Fruit fly (Drosophila melanogaster) whole organism, embryonic: Measurements from ENCODE around the gene CG5139.

Source experiments
- Abd-B ChIP-seq: fragments of 200-800 bp; sonication (Bioruptor generic); optimal IDR thresholded peaks from 2 replicates; lab custom pipeline; 2018; ENCODE audit warnings: missing biosample characterization, mild to moderate bottlenecking, missing genetic modification characterization, moderate library complexity
- Atf3 ChIP-seq: fragments of 200-800 bp; sonication (Bioruptor generic); optimal IDR thresholded peaks from 3 replicates; lab custom pipeline; 2016; ENCODE audit warnings: missing biosample characterization, missing genetic modification characterization
- CG10267 ChIP-seq: fragments of 200-800 bp; sonication (Bioruptor generic); optimal IDR thresholded peaks from 2 replicates; lab custom pipeline; 2018; ENCODE audit warnings: missing biosample characterization, mild to moderate bottlenecking, missing genetic modification characterization, moderate library complexity
- CG11504 ChIP-seq: fragments of 200-800 bp; sonication (Bioruptor generic); optimal IDR thresholded peaks from 3 replicates; lab custom pipeline; 2019; ENCODE audit warnings: missing biosample characterization, mild to moderate bottlenecking, missing genetic modification characterization, moderate library complexity
- CG11696 ChIP-seq: fragments of 200-800 bp; sonication (Bioruptor generic); IDR thresholded peaks from 2 replicates; pipeline ENCODE4 v1.3.6; 2022; ENCODE audit warnings: missing biosample characterization, missing genetic modification characterization
- CG12219 ChIP-seq: fragments of 200-800 bp; sonication (Bioruptor generic); optimal IDR thresholded peaks from 3 replicates; lab custom pipeline; 2018; ENCODE audit warnings: missing biosample characterization, mild to moderate bottlenecking, missing genetic modification characterization
- CG12299 ChIP-seq: fragments of 200-800 bp; sonication (Bioruptor generic); optimal IDR thresholded peaks from 2 replicates; lab custom pipeline; 2018; ENCODE audit warnings: missing biosample characterization, mild to moderate bottlenecking, missing genetic modification characterization
- CG14710 ChIP-seq: fragments of 200-800 bp; sonication (Bioruptor generic); optimal IDR thresholded peaks from 3 replicates; lab custom pipeline; 2019; ENCODE audit warnings: missing biosample characterization, mild to moderate bottlenecking, missing genetic modification characterization, moderate library complexity
- CG14860 ChIP-seq: fragments of 200-800 bp; sonication (Bioruptor generic); IDR thresholded peaks from 3 replicates; pipeline ENCODE4 v1.3.6; 2022; ENCODE audit warnings: missing biosample characterization, missing genetic modification characterization; ENCODE audit not compliant: partially characterized antibody
- CG1529 ChIP-seq: fragments of 200-800 bp; sonication (Bioruptor generic); optimal IDR thresholded peaks from 3 replicates; lab custom pipeline; 2018; ENCODE audit warnings: missing biosample characterization, missing genetic modification characterization
- CG15514 ChIP-seq: fragments of 200-800 bp; sonication (Bioruptor generic); optimal IDR thresholded peaks from 3 replicates; lab custom pipeline; 2017; ENCODE audit warnings: missing biosample characterization, missing genetic modification characterization, mild to moderate bottlenecking, moderate library complexity, missing genetic modification reagents
- CG17361 ChIP-seq: fragments of 200-800 bp; sonication (Bioruptor generic); IDR thresholded peaks from 3 replicates; pipeline ENCODE4 v1.3.6; 2022; ENCODE audit warnings: missing biosample characterization, missing genetic modification characterization
- CG1792 ChIP-seq: fragments of 200-800 bp; sonication (Bioruptor generic); optimal IDR thresholded peaks from 2 replicates; lab custom pipeline; 2016; ENCODE audit warnings: missing biosample characterization, missing genetic modification characterization
- CG30020 ChIP-seq: fragments of 200-800 bp; optimal IDR thresholded peaks from 2 replicates; lab custom pipeline; 2019; ENCODE audit warnings: missing biosample characterization, mild to moderate bottlenecking, missing genetic modification characterization, moderate library complexity
- CG33213 ChIP-seq: fragments of 200-800 bp; sonication (Bioruptor generic); optimal IDR thresholded peaks from 3 replicates; lab custom pipeline; 2016; ENCODE audit warnings: missing biosample characterization, missing genetic modification characterization
- CG42726 ChIP-seq: fragments of 200-800 bp; sonication (Bioruptor generic); IDR thresholded peaks from 2 replicates; pipeline ENCODE4 v1.3.6; 2022; ENCODE audit warnings: missing biosample characterization, missing genetic modification characterization; ENCODE audit not compliant: partially characterized antibody
- CG4617 ChIP-seq: fragments of 200-800 bp; sonication (Bioruptor generic); optimal IDR thresholded peaks from 3 replicates; lab custom pipeline; 2016; ENCODE audit warnings: missing biosample characterization, missing genetic modification characterization, borderline replicate concordance
- CG5180 ChIP-seq: fragments of 200-800 bp; sonication (Bioruptor generic); optimal IDR thresholded peaks from 3 replicates; lab custom pipeline; 2017; ENCODE audit warnings: missing biosample characterization, missing genetic modification characterization, mild to moderate bottlenecking, moderate library complexity, missing genetic modification reagents
- CG5953 ChIP-seq: fragments of 200-800 bp; sonication (Bioruptor generic); IDR thresholded peaks from 2 replicates; pipeline ENCODE4 v1.3.6; 2022; ENCODE audit warnings: missing biosample characterization, missing genetic modification characterization
- CG7839 ChIP-seq: fragments of 200-800 bp; sonication (Bioruptor generic); optimal IDR thresholded peaks from 3 replicates; lab custom pipeline; 2018; ENCODE audit warnings: missing biosample characterization, mild to moderate bottlenecking, missing genetic modification characterization, moderate library complexity
- CG7928 ChIP-seq: fragments of 200-800 bp; sonication (Bioruptor generic); optimal IDR thresholded peaks from 2 replicates; lab custom pipeline; 2017; ENCODE audit warnings: missing biosample characterization, mild to moderate bottlenecking, missing genetic modification characterization
- CG8089 ChIP-seq: fragments of 200-800 bp; sonication (Bioruptor generic); optimal IDR thresholded peaks from 3 replicates; lab custom pipeline; 2016; ENCODE audit warnings: missing biosample characterization, missing genetic modification characterization
- CrebB ChIP-seq: fragments of 200-800 bp; sonication (Bioruptor generic); optimal IDR thresholded peaks from 3 replicates; lab custom pipeline; 2018; ENCODE audit warnings: missing biosample characterization, mild to moderate bottlenecking, missing genetic modification characterization
- Deaf1 ChIP-seq: fragments of 200-800 bp; optimal IDR thresholded peaks from 3 replicates; lab custom pipeline; 2019; ENCODE audit warnings: missing biosample characterization, mild to moderate bottlenecking, missing genetic modification characterization, moderate library complexity
- Dll ChIP-seq: fragments of 200-800 bp; sonication (Bioruptor generic); IDR thresholded peaks from 4 replicates; pipeline ENCODE4 v1.3.6; 2022; ENCODE audit warnings: missing biosample characterization, missing genetic modification characterization; ENCODE audit not compliant: partially characterized antibody
- E2f1 ChIP-seq: fragments of 200-800 bp; sonication (Bioruptor generic); IDR thresholded peaks from 2 replicates; pipeline ENCODE4 v1.3.6; 2022; ENCODE audit warnings: missing biosample characterization, missing genetic modification characterization
- Eip74EF ChIP-seq, 2 experiments: fragments of 200-800 bp in 1 of 2; fragments of >200 bp in 1 of 2; sonication (Bioruptor generic) in 1 of 2; optimal IDR thresholded peaks; 2 replicates each; lab custom pipeline; 2017 to 2019; ENCODE audit warnings: missing biosample characterization in 2 of 2, missing genetic modification characterization in 2 of 2, mild to moderate bottlenecking in 1 of 2, moderate library complexity in 1 of 2
- Ets97D ChIP-seq: fragments of 200-800 bp; sonication (Bioruptor generic); optimal IDR thresholded peaks from 3 replicates; lab custom pipeline; 2016; ENCODE audit warnings: missing biosample characterization, missing genetic modification characterization
- Hmr ChIP-seq: fragments of 200-800 bp; sonication (Bioruptor generic); optimal IDR thresholded peaks from 3 replicates; lab custom pipeline; 2017; ENCODE audit warnings: mild to moderate bottlenecking, missing biosample characterization, missing genetic modification reagents, missing genetic modification characterization
- amos ChIP-seq: fragments of 200-800 bp; sonication (Bioruptor generic); IDR thresholded peaks from 2 replicates; pipeline ENCODE4 v1.3.6; 2022; ENCODE audit warnings: missing biosample characterization, missing genetic modification characterization; ENCODE audit not compliant: partially characterized antibody
- ap ChIP-seq: fragments of 200-800 bp; sonication (Bioruptor generic); IDR thresholded peaks from 2 replicates; pipeline ENCODE4 v1.3.6; 2022; ENCODE audit warnings: missing biosample characterization, missing genetic modification characterization
- bsh ChIP-seq, 2 experiments: fragments of 200-800 bp; sonication (Bioruptor generic); optimal IDR thresholded peaks; 2 replicates each; lab custom pipeline; 2017 to 2018; ENCODE audit warnings: mild to moderate bottlenecking in 2 of 2, missing biosample characterization in 2 of 2, missing genetic modification characterization in 2 of 2, moderate library complexity in 1 of 2
- disco-r ChIP-seq: fragments of 200-800 bp; sonication (Bioruptor generic); optimal IDR thresholded peaks from 2 replicates; lab custom pipeline; 2016; ENCODE audit warnings: missing biosample characterization, missing genetic modification characterization
- fd3F ChIP-seq: fragments of 200-800 bp; sonication (Bioruptor generic); optimal IDR thresholded peaks from 2 replicates; lab custom pipeline; 2018; ENCODE audit warnings: missing biosample characterization, mild to moderate bottlenecking, missing genetic modification characterization, moderate library complexity
- fu2 ChIP-seq: fragments of 200-800 bp; sonication (Bioruptor generic); optimal IDR thresholded peaks from 2 replicates; lab custom pipeline; 2016; ENCODE audit warnings: missing biosample characterization, missing genetic modification characterization
- gsb-n ChIP-seq: fragments of 200-800 bp; sonication (Bioruptor generic); optimal IDR thresholded peaks from 3 replicates; lab custom pipeline; 2018; ENCODE audit warnings: missing biosample characterization, mild to moderate bottlenecking, missing genetic modification characterization
- hb ChIP-seq: fragments of 200-800 bp; sonication (Bioruptor generic); IDR thresholded peaks from 3 replicates; pipeline ENCODE4 v1.3.6; 2022; ENCODE audit warnings: missing biosample characterization, missing genetic modification characterization; ENCODE audit not compliant: partially characterized antibody
- inv ChIP-seq: fragments of 200-800 bp; sonication (Bioruptor generic); IDR thresholded peaks from 2 replicates; pipeline ENCODE4 v1.3.6; 2022; ENCODE audit warnings: missing biosample characterization, missing genetic modification characterization; ENCODE audit not compliant: partially characterized antibody
- jigr1 ChIP-seq: fragments of 200-800 bp; sonication (Bioruptor generic); IDR thresholded peaks from 3 replicates; pipeline ENCODE4 v1.3.6; 2022; ENCODE audit warnings: missing biosample characterization, missing genetic modification characterization
- kah ChIP-seq: fragments of 200-800 bp; sonication (Bioruptor generic); optimal IDR thresholded peaks from 2 replicates; lab custom pipeline; 2018; ENCODE audit warnings: missing biosample characterization, mild to moderate bottlenecking, missing genetic modification characterization
- knrl ChIP-seq: fragments of 200-800 bp; sonication (Bioruptor generic); IDR thresholded peaks from 3 replicates; pipeline ENCODE4 v1.3.6; 2022; ENCODE audit warnings: missing biosample characterization, missing genetic modification characterization; ENCODE audit not compliant: partially characterized antibody
- nom ChIP-seq: fragments of 200-800 bp; sonication (Bioruptor generic); optimal IDR thresholded peaks from 2 replicates; lab custom pipeline; 2017; ENCODE audit warnings: missing biosample characterization, missing genetic modification characterization, mild to moderate bottlenecking, moderate library complexity, missing genetic modification reagents
- pho ChIP-seq: fragments of 200-800 bp; sonication (Bioruptor generic); optimal IDR thresholded peaks from 2 replicates; lab custom pipeline; 2016; ENCODE audit warnings: missing biosample characterization, missing genetic modification characterization
- pnt ChIP-seq: fragments of 200-800 bp; sonication (Bioruptor generic); optimal IDR thresholded peaks from 3 replicates; lab custom pipeline; 2016; ENCODE audit warnings: missing biosample characterization, missing genetic modification characterization
- row ChIP-seq: fragments of 200-800 bp; sonication (Bioruptor generic); IDR thresholded peaks from 3 replicates; pipeline ENCODE4 v1.3.6; 2022; ENCODE audit warnings: missing biosample characterization, missing genetic modification characterization
- slbo ChIP-seq: fragments of 200-800 bp; sonication (Bioruptor generic); IDR thresholded peaks from 2 replicates; pipeline ENCODE4 v1.3.6; 2022; ENCODE audit warnings: missing biosample characterization, missing genetic modification characterization
- trh ChIP-seq: fragments of 200-800 bp; sonication (Bioruptor generic); optimal IDR thresholded peaks from 2 replicates; lab custom pipeline; 2016; ENCODE audit warnings: missing biosample characterization, missing genetic modification characterization
- vvl ChIP-seq: fragments of 200-800 bp; sonication (Bioruptor generic); IDR thresholded peaks from 2 replicates; pipeline ENCODE4 v1.3.6; 2022; ENCODE audit warnings: missing biosample characterization, missing genetic modification characterization
- zen2 ChIP-seq: fragments of 200-800 bp; sonication (Bioruptor generic); IDR thresholded peaks from 3 replicates; pipeline ENCODE4 v1.3.6; 2022; ENCODE audit warnings: missing biosample characterization, missing genetic modification characterization; ENCODE audit not compliant: partially characterized antibody

CG5139 gene

DNA sequence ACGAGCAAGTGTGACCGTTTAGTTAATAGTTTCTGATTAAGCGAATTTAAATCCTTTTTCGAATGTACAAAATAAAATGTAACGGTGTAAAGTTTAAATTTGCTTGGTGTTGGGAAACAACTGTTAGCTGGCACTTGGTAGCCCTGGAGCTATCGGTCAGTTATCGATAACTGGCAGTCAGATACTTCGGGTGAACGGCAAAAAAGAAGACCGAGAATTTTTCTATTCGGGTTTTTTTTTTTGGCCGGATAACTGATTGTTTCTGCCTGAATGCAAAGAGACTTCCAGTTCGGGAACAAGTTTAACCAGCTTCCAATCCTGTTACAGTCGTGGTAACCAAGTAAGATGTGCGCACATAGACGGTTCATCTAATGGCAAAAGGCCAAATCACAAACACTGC, 21.5 kb downstream of the CG5139 start, which contains the start of gene CG4896 (continued):
- TF ChIP-seq CG5180 (GFP tag; lab: Kevin White, UChicago) (no peak), CG11696 (GFP tag; lab: Robert Waterston, UW) (no peak), pho (peak; percentile 18), zen2 (GFP tag; lab: Robert Waterston, UW) (peak; percentile 29; the same call in 1 of the 3 replicates), CG1529 (GFP tag; lab: Kevin White, UChicago) (no peak), CG33213 (peak; percentile 18), CG15514 (GFP tag; lab: Kevin White, UChicago) (peak; percentile 61), Ets97D (GFP tag; lab: Kevin White, UChicago) (peak; percentile 51), trh (GFP tag; lab: Kevin White, UChicago) (no peak), CG1792 (no peak), E2f1 (no peak), bsh (GFP tag; optimal IDR thresholded peaks at IDR 0.05; lab: Kevin White, UChicago) (peak in 1 of 2 experiments; percentile 51), ap (no peak), fu2 (GFP tag; lab: Kevin White, UChicago) (peak; percentile 6), CG12299 (tag; lab: Kevin White, UChicago) (no peak), jigr1 (GFP tag; lab: Robert Waterston, UW) (no peak), gsb-n (no peak), knrl (peak; percentile 48; the same call in 2 of the 3 replicates), CG42726 (GFP tag; lab: Robert Waterston, UW) (no peak), Abd-B (GFP tag; lab: Kevin White, UChicago) (no peak), inv (GFP tag; lab: Robert Waterston, UW) (peak; percentile 36; the same call in 1 of the 2 replicates), CG8089 (no peak), CG7839 (tag; lab: Kevin White, UChicago) (no peak), Dll (GFP tag; lab: Robert Waterston, UW) (peak; percentile 61; the same call in 3 of the 4 replicates), amos (GFP tag; lab: Robert Waterston, UW) (peak; percentile 70), Atf3 (GFP tag; lab: Kevin White, UChicago) (no peak), disco-r (GFP tag; lab: Kevin White, UChicago) (no peak), pnt (no peak), kah (GFP tag; lab: Kevin White, UChicago) (no peak), CG30020 (tag; lab: Kevin White, UChicago) (no peak), nom (GFP tag; lab: Kevin White, UChicago) (no peak), vvl (GFP tag; lab: Robert Waterston, UW) (peak; percentile 63), hb (GFP tag; lab: Robert Waterston, UW) (peak; percentile 66; the same call in 2 of the 3 replicates), Deaf1 (peak; percentile 75), fd3F (GFP tag; lab: Kevin White, UChicago) (no peak), CG4617 (GFP tag; lab: Kevin White, UChicago) (peak; percentile 80), row (GFP tag; lab: Robert Waterston, UW) (peak; percentile 27; the same call in 1 of the 3 replicates), CG12219 (GFP tag; lab: Kevin White, UChicago) (no peak), CG5953 (GFP tag; lab: Robert Waterston, UW) (no peak), CrebB (no peak), CG7928 (GFP tag; lab: Kevin White, UChicago) (peak; percentile 90), Hmr (no peak), CG17361 (GFP tag; lab: Robert Waterston, UW) (no peak), Eip74EF (GFP tag; optimal IDR thresholded peaks at IDR 0.05; lab: Kevin White, UChicago) (no peak), CG14860 (GFP tag; lab: Robert Waterston, UW) (peak; percentile 57; the same call in 2 of the 3 replicates), CG14710 (tag; lab: Kevin White, UChicago) (peak; percentile 25), slbo (GFP tag; lab: Robert Waterston, UW) (peak; percentile 61), CG10267 (tag; lab: Kevin White, UChicago) (peak; percentile 93), CG11504 (tag; lab: Kevin White, UChicago) (no peak)
